Fruit fly (Drosophila melanogaster) whole organism, embryonic: Measurements from ENCODE around the gene AstCC.

Source experiments
- Adf1 ChIP-seq: fragments of 200-800 bp; sonication (Bioruptor generic); IDR thresholded peaks from 2 replicates; pipeline ENCODE4 v1.3.6; 2022; ENCODE audit warnings: missing biosample characterization, missing genetic modification characterization
- BEAF-32 ChIP-seq: fragments of 200-800 bp; sonication (Bioruptor generic); optimal IDR thresholded peaks from 3 replicates; lab custom pipeline; 2017; ENCODE audit warnings: missing biosample characterization, missing genetic modification characterization, mild to moderate bottlenecking, moderate library complexity, missing genetic modification reagents
- Bteb2 ChIP-seq: fragments of 200-800 bp; sonication (Bioruptor generic); optimal IDR thresholded peaks from 2 replicates; lab custom pipeline; 2016; ENCODE audit warnings: missing biosample characterization, missing genetic modification characterization
- CG10267 ChIP-seq: fragments of 200-800 bp; sonication (Bioruptor generic); optimal IDR thresholded peaks from 2 replicates; lab custom pipeline; 2018; ENCODE audit warnings: missing biosample characterization, mild to moderate bottlenecking, missing genetic modification characterization, moderate library complexity
- CG11504 ChIP-seq: fragments of 200-800 bp; sonication (Bioruptor generic); optimal IDR thresholded peaks from 3 replicates; lab custom pipeline; 2019; ENCODE audit warnings: missing biosample characterization, mild to moderate bottlenecking, missing genetic modification characterization, moderate library complexity
- CG12236 ChIP-seq: fragments of 200-800 bp; sonication (Bioruptor generic); optimal IDR thresholded peaks from 2 replicates; lab custom pipeline; 2016; ENCODE audit warnings: missing biosample characterization, missing genetic modification characterization
- CG12391 ChIP-seq: fragments of 200-800 bp; sonication (Bioruptor generic); optimal IDR thresholded peaks from 3 replicates; lab custom pipeline; 2018; ENCODE audit warnings: missing biosample characterization, mild to moderate bottlenecking, missing genetic modification characterization, moderate library complexity
- CG12659 ChIP-seq: fragments of 200-800 bp; sonication (Bioruptor generic); optimal IDR thresholded peaks from 3 replicates; lab custom pipeline; 2017; ENCODE audit warnings: mild to moderate bottlenecking, missing biosample characterization, missing genetic modification reagents, missing genetic modification characterization
- CG14014 ChIP-seq: fragments of 200-800 bp; sonication (Bioruptor generic); IDR thresholded peaks from 2 replicates; pipeline ENCODE4 v1.3.6; 2022; ENCODE audit warnings: missing biosample characterization, missing genetic modification characterization
- CG14710 ChIP-seq: fragments of 200-800 bp; sonication (Bioruptor generic); optimal IDR thresholded peaks from 3 replicates; lab custom pipeline; 2019; ENCODE audit warnings: missing biosample characterization, mild to moderate bottlenecking, missing genetic modification characterization, moderate library complexity
- CG14860 ChIP-seq: fragments of 200-800 bp; sonication (Bioruptor generic); IDR thresholded peaks from 3 replicates; pipeline ENCODE4 v1.3.6; 2022; ENCODE audit warnings: missing biosample characterization, missing genetic modification characterization; ENCODE audit not compliant: partially characterized antibody
- CG15073 ChIP-seq: fragments of 200-800 bp; sonication (Bioruptor generic); optimal IDR thresholded peaks from 2 replicates; lab custom pipeline; 2016; ENCODE audit warnings: missing biosample characterization, missing genetic modification characterization
- CG16813 ChIP-seq: fragments of 200-800 bp; sonication (Bioruptor generic); IDR thresholded peaks from 3 replicates; pipeline ENCODE4 v1.3.6; 2022; ENCODE audit warnings: missing biosample characterization, missing genetic modification characterization; ENCODE audit not compliant: partially characterized antibody
- CG16863 ChIP-seq: fragments of 200-800 bp; sonication (Bioruptor generic); optimal IDR thresholded peaks from 3 replicates; lab custom pipeline; 2016; ENCODE audit warnings: missing biosample characterization, missing genetic modification characterization
- CG17186 ChIP-seq: fragments of 200-800 bp; sonication (Bioruptor generic); optimal IDR thresholded peaks from 3 replicates; lab custom pipeline; 2017; ENCODE audit warnings: missing biosample characterization, missing genetic modification reagents, missing genetic modification characterization
- CG17359 ChIP-seq: fragments of 200-800 bp; sonication (Bioruptor generic); optimal IDR thresholded peaks from 3 replicates; lab custom pipeline; 2018; ENCODE audit warnings: missing biosample characterization, mild to moderate bottlenecking, missing genetic modification characterization, moderate library complexity
- CG2129 ChIP-seq: fragments of 200-800 bp; sonication (Bioruptor generic); IDR thresholded peaks from 2 replicates; pipeline ENCODE4 v1.3.6; 2022; ENCODE audit warnings: missing biosample characterization, missing genetic modification characterization; ENCODE audit not compliant: partially characterized antibody
- CG4424 ChIP-seq: fragments of 200-800 bp; sonication (Bioruptor generic); optimal IDR thresholded peaks from 3 replicates; lab custom pipeline; 2016; ENCODE audit warnings: missing biosample characterization, missing genetic modification characterization
- CG6683 ChIP-seq: fragments of 200-800 bp; sonication (Bioruptor generic); optimal IDR thresholded peaks from 2 replicates; lab custom pipeline; 2017; ENCODE audit warnings: missing biosample characterization, mild to moderate bottlenecking, missing genetic modification characterization, missing genetic modification reagents
- CG6791 ChIP-seq: fragments of 200-800 bp; sonication (Bioruptor generic); IDR thresholded peaks from 3 replicates; pipeline ENCODE4 v1.3.6; 2022; ENCODE audit warnings: missing biosample characterization, missing genetic modification characterization; ENCODE audit not compliant: partially characterized antibody
- CG7745 ChIP-seq: fragments of 200-800 bp; sonication (Bioruptor generic); optimal IDR thresholded peaks from 2 replicates; lab custom pipeline; 2018; ENCODE audit warnings: missing biosample characterization, mild to moderate bottlenecking, missing genetic modification characterization, moderate library complexity
- CG8089 ChIP-seq: fragments of 200-800 bp; sonication (Bioruptor generic); optimal IDR thresholded peaks from 3 replicates; lab custom pipeline; 2016; ENCODE audit warnings: missing biosample characterization, missing genetic modification characterization
- CG9609 ChIP-seq: fragments of 200-800 bp; sonication (Bioruptor generic); optimal IDR thresholded peaks from 3 replicates; lab custom pipeline; 2016; ENCODE audit warnings: missing biosample characterization, missing genetic modification characterization
- CHES-1-like ChIP-seq: fragments of 200-800 bp; sonication (Bioruptor generic); optimal IDR thresholded peaks from 2 replicates; lab custom pipeline; 2016; ENCODE audit warnings: missing biosample characterization, missing genetic modification characterization
- Ets65A ChIP-seq: fragments of 200-800 bp; sonication (Bioruptor generic); peaks from one replicate; lab custom pipeline; 2016; ENCODE audit warnings: missing biosample characterization, missing genetic modification characterization
- HLH3B ChIP-seq: fragments of 200-800 bp; sonication (Bioruptor generic); IDR thresholded peaks from 2 replicates; pipeline ENCODE4 v1.3.6; 2022; ENCODE audit warnings: missing biosample characterization, missing genetic modification characterization
- Hr3 ChIP-seq: fragments of 200-800 bp; sonication (Bioruptor generic); optimal IDR thresholded peaks from 3 replicates; lab custom pipeline; 2016; ENCODE audit warnings: missing biosample characterization, missing genetic modification characterization
- Myb ChIP-seq: fragments of 200-800 bp; sonication (Bioruptor generic); optimal IDR thresholded peaks from 2 replicates; lab custom pipeline; 2016; ENCODE audit warnings: missing biosample characterization, missing genetic modification characterization
- NC2α ChIP-seq: fragments of 200-800 bp; sonication (Bioruptor generic); optimal IDR thresholded peaks from 2 replicates; lab custom pipeline; 2016; ENCODE audit warnings: missing biosample characterization, missing genetic modification characterization
- Neu2 ChIP-seq: fragments of 200-800 bp; sonication (Bioruptor generic); optimal IDR thresholded peaks from 3 replicates; lab custom pipeline; 2016; ENCODE audit warnings: missing biosample characterization, missing genetic modification characterization, borderline replicate concordance
- Opbp ChIP-seq: fragments of 200-800 bp; sonication (Bioruptor generic); IDR thresholded peaks from 3 replicates; pipeline ENCODE4 v1.3.6; 2022; ENCODE audit warnings: missing biosample characterization, missing genetic modification characterization; ENCODE audit not compliant: partially characterized antibody
- Optix ChIP-seq: fragments of 200-800 bp; sonication (Bioruptor generic); IDR thresholded peaks from 3 replicates; pipeline ENCODE4 v1.3.6; 2022; ENCODE audit warnings: missing biosample characterization, missing genetic modification characterization
- Rfx ChIP-seq: fragments of 200-800 bp; sonication (Bioruptor generic); IDR thresholded peaks from 2 replicates; pipeline ENCODE4 v1.3.6; 2022; ENCODE audit warnings: missing biosample characterization, missing genetic modification characterization
- Sin3A ChIP-seq: fragments of >200 bp; optimal IDR thresholded peaks from 2 replicates; lab custom pipeline; 2018
- al ChIP-seq: fragments of 200-800 bp; sonication (Bioruptor generic); IDR thresholded peaks from 2 replicates; pipeline ENCODE4 v1.3.6; 2022; ENCODE audit warnings: missing biosample characterization, missing genetic modification characterization
- amos ChIP-seq: fragments of 200-800 bp; sonication (Bioruptor generic); IDR thresholded peaks from 2 replicates; pipeline ENCODE4 v1.3.6; 2022; ENCODE audit warnings: missing biosample characterization, missing genetic modification characterization; ENCODE audit not compliant: partially characterized antibody
- bbx ChIP-seq: fragments of 200-800 bp; sonication (Bioruptor generic); IDR thresholded peaks from 2 replicates; pipeline ENCODE4 v1.3.6; 2022; ENCODE audit warnings: missing biosample characterization, missing genetic modification characterization; ENCODE audit not compliant: partially characterized antibody
- chn ChIP-seq: fragments of 200-800 bp; sonication (Bioruptor generic); optimal IDR thresholded peaks from 2 replicates; lab custom pipeline; 2016; ENCODE audit warnings: missing biosample characterization, missing genetic modification characterization
- ems ChIP-seq: fragments of 200-800 bp; sonication (Bioruptor generic); optimal IDR thresholded peaks from 3 replicates; lab custom pipeline; 2016; ENCODE audit warnings: missing biosample characterization, missing genetic modification characterization
- hkb ChIP-seq, 2 experiments: fragments of 200-800 bp in 1 of 2; fragments of >200 bp in 1 of 2; sonication (Bioruptor generic) in 1 of 2; IDR thresholded peaks in 1 of 2; optimal IDR thresholded peaks in 1 of 2; 2 replicates each; pipeline versions ENCODE4 v1.3.6 to Lab custom; 2017 to 2022; ENCODE audit warnings: missing biosample characterization in 1 of 2, missing genetic modification characterization in 1 of 2
- knrl ChIP-seq: fragments of 200-800 bp; sonication (Bioruptor generic); IDR thresholded peaks from 3 replicates; pipeline ENCODE4 v1.3.6; 2022; ENCODE audit warnings: missing biosample characterization, missing genetic modification characterization; ENCODE audit not compliant: partially characterized antibody
- lab ChIP-seq: fragments of 200-800 bp; sonication (Bioruptor generic); optimal IDR thresholded peaks from 3 replicates; lab custom pipeline; 2017; ENCODE audit warnings: missing biosample characterization, missing genetic modification characterization, mild to moderate bottlenecking, moderate library complexity, missing genetic modification reagents
- nerfin-1 ChIP-seq: fragments of 200-800 bp; sonication (Bioruptor generic); optimal IDR thresholded peaks from 3 replicates; lab custom pipeline; 2019; ENCODE audit warnings: missing biosample characterization, mild to moderate bottlenecking, missing genetic modification characterization, moderate library complexity
- org-1 ChIP-seq: fragments of 200-800 bp; sonication (Bioruptor generic); optimal IDR thresholded peaks from 2 replicates; lab custom pipeline; 2017; ENCODE audit warnings: missing biosample characterization, missing genetic modification characterization
- pum ChIP-seq: fragments of 200-800 bp; sonication (Bioruptor generic); optimal IDR thresholded peaks from 2 replicates; lab custom pipeline; 2016; ENCODE audit warnings: missing biosample characterization, missing genetic modification characterization
- run ChIP-seq: fragments of 200-800 bp; sonication (Bioruptor generic); optimal IDR thresholded peaks from 3 replicates; lab custom pipeline; 2018; ENCODE audit warnings: missing biosample characterization, mild to moderate bottlenecking, missing genetic modification characterization
- sens ChIP-seq: fragments of 200-800 bp; sonication (Bioruptor generic); peaks from one replicate; lab custom pipeline; 2016; ENCODE audit warnings: missing biosample characterization, missing genetic modification characterization
- wor ChIP-seq: fragments of 200-800 bp; sonication (Bioruptor generic); IDR thresholded peaks from 2 replicates; pipeline ENCODE4 v1.3.6; 2022; ENCODE audit warnings: missing biosample characterization, missing genetic modification characterization

The AstCC gene

dm6 chr2L:11130151-11131008, 45.4 kb upstream of the AstCC start, which contains the start of the genes RfC38 and CG4751 (continued):
- TF ChIP-seq sens (peak; percentile 60), run (no peak), CG16863 (GFP tag; lab: Kevin White, UChicago) (no peak), Opbp (peak; percentile 43; the same call in 2 of the 3 replicates), CG6683 (GFP tag; lab: Kevin White, UChicago) (no peak), CG10267 (tag; lab: Kevin White, UChicago) (peak; percentile 56), CG15073 (GFP tag; lab: Kevin White, UChicago) (no peak), nerfin-1 (tag; lab: Kevin White, UChicago) (peak; percentile 39), CG12659 (GFP tag; lab: Kevin White, UChicago) (peak; percentile 71), CHES-1-like (GFP tag; lab: Kevin White, UChicago) (peak; percentile 46), Optix (GFP tag; lab: Robert Waterston, UW) (no peak), Bteb2 (no peak), CG7745 (tag; lab: Kevin White, UChicago) (no peak), chn (GFP tag; lab: Kevin White, UChicago) (no peak), CG14710 (tag; lab: Kevin White, UChicago) (peak; percentile 65), Myb (GFP tag; lab: Kevin White, UChicago) (peak; percentile 50), knrl (peak; percentile 67), hkb (optimal IDR thresholded peaks at IDR 0.05; lab: Kevin White, UChicago) (no peak), hkb (GFP tag; IDR thresholded peaks at IDR 0.05; lab: Robert Waterston, UW) (no peak), NC2α (GFP tag; lab: Kevin White, UChicago) (no peak), HLH3B (GFP tag; lab: Robert Waterston, UW) (no peak), amos (GFP tag; lab: Robert Waterston, UW) (peak; percentile 65), Ets65A (GFP tag; lab: Kevin White, UChicago) (peak; percentile 59), CG14014 (no peak), Hr3 (GFP tag; lab: Kevin White, UChicago) (peak; percentile 18), CG12391 (tag; lab: Kevin White, UChicago) (peak; percentile 68), Adf1 (GFP tag; lab: Robert Waterston, UW) (peak; percentile 20; the same call in 1 of the 2 replicates), CG6791 (peak; percentile 65; the same call in 2 of the 3 replicates), CG2129 (GFP tag; lab: Robert Waterston, UW) (peak; percentile 39; the same call in 1 of the 2 replicates), CG8089 (no peak), CG17359 (tag; lab: Kevin White, UChicago) (no peak), CG12236 (GFP tag; lab: Kevin White, UChicago) (no peak), CG16813 (GFP tag; lab: Robert Waterston, UW) (peak; percentile 63), CG9609 (GFP tag; lab: Kevin White, UChicago) (no peak), lab (GFP tag; lab: Kevin White, UChicago) (no peak), Sin3A (peak; percentile 37), BEAF-32 (GFP tag; lab: Kevin White, UChicago) (peak; percentile 73), org-1 (no peak), bbx (peak; percentile 73), CG14860 (GFP tag; lab: Robert Waterston, UW) (peak; percentile 61; the same call in 2 of the 3 replicates), ems (GFP tag; lab: Kevin White, UChicago) (no peak), Neu2 (no peak), CG4424 (GFP tag; lab: Kevin White, UChicago) (peak; percentile 15), wor (GFP tag; lab: Robert Waterston, UW) (no peak), Rfx (GFP tag; lab: Robert Waterston, UW) (no peak; the same call in 1 of the 2 replicates), CG11504 (tag; lab: Kevin White, UChicago) (no peak), CG17186 (GFP tag; lab: Kevin White, UChicago) (peak; percentile 31), pum (GFP tag; lab: Kevin White, UChicago) (no peak), al (no peak)
